Worm (Caenorhabditis elegans) whole organism, L4 larva: ENCODE data around the gene srg-38.

Experiments used
- D1046.2 ChIP-seq: fragments of 200-800 bp; sonication (Bioruptor generic); IDR thresholded peaks from 2 replicates; pipeline ENCODE4 v1.3.6; 2022; ENCODE audit warnings: missing genetic modification characterization, missing compliant biosample characterization
- F37D6.2 ChIP-seq: sonication (generic microtip); optimal IDR thresholded peaks from 2 replicates; lab custom pipeline; 2016; ENCODE audit warnings: mild to moderate bottlenecking, missing genetic modification characterization, missing compliant biosample characterization
- F44E2.7 ChIP-seq: fragments of 200-800 bp; sonication (Bioruptor generic); IDR thresholded peaks from 2 replicates; pipeline ENCODE4 v2.1.2; 2022; ENCODE audit warnings: missing genetic modification characterization, missing compliant biosample characterization
- F49E8.2 ChIP-seq: sonication (generic microtip); optimal IDR thresholded peaks from 2 replicates; lab custom pipeline; 2016; ENCODE audit warnings: missing compliant biosample characterization, mild to moderate bottlenecking, missing genetic modification characterization, borderline replicate concordance
- R02D3.7 ChIP-seq: fragments of 150-350 bp; sonication (generic microtip); optimal IDR thresholded peaks from 3 replicates; lab custom pipeline; 2014; ENCODE audit warnings: missing biosample characterization, missing genetic modification characterization
- T26A8.4 ChIP-seq: fragments of 200-800 bp; sonication (Bioruptor generic); IDR thresholded peaks from 2 replicates; pipeline ENCODE4 v1.3.6; 2022; ENCODE audit warnings: missing genetic modification characterization, missing compliant biosample characterization
- Y5F2A.4 ChIP-seq: fragments of 200-800 bp; sonication (Bioruptor generic); optimal IDR thresholded peaks from 2 replicates; lab custom pipeline; 2018; ENCODE audit warnings: mild to moderate bottlenecking, missing genetic modification characterization, missing compliant biosample characterization
- ZK337.2 ChIP-seq: fragments of 200-800 bp; sonication (Bioruptor generic); IDR thresholded peaks from 2 replicates; pipeline ENCODE4 v1.3.6; 2022; ENCODE audit warnings: missing genetic modification reagents, missing genetic modification characterization, missing compliant biosample characterization
- aha-1 ChIP-seq: fragments of 150-350 bp; peaks from one replicate; lab custom pipeline; 2014; ENCODE audit warnings: missing biosample characterization, missing genetic modification characterization
- ama-1 ChIP-seq: fragments of 150-350 bp; optimal IDR thresholded peaks from 2 replicates; lab custom pipeline; 2014; ENCODE audit warnings: inconsistent platforms, mixed read lengths
- attf-4 ChIP-seq: sonication (generic microtip); optimal IDR thresholded peaks from 3 replicates; lab custom pipeline; 2017; ENCODE audit warnings: missing biosample characterization, missing genetic modification characterization
- ceh-20 ChIP-seq: fragments of 200-800 bp; sonication (Bioruptor generic); IDR thresholded peaks from 2 replicates; pipeline ENCODE4 v1.3.6; 2022; ENCODE audit warnings: missing genetic modification reagents, missing genetic modification characterization, missing compliant biosample characterization
- ceh-28 ChIP-seq: fragments of 150-350 bp; optimal IDR thresholded peaks from 2 replicates; lab custom pipeline; 2014; ENCODE audit warnings: missing biosample characterization, missing genetic modification reagents, missing genetic modification characterization
- ceh-44 ChIP-seq: fragments of 200-800 bp; sonication (Bioruptor generic); IDR thresholded peaks from 2 replicates; pipeline ENCODE4 v1.3.6; 2022; ENCODE audit warnings: missing genetic modification reagents, missing genetic modification characterization, missing compliant biosample characterization
- cey-2 ChIP-seq: sonication (generic microtip); optimal IDR thresholded peaks from 3 replicates; lab custom pipeline; 2017; ENCODE audit warnings: missing genetic modification characterization, mild to moderate bottlenecking, missing compliant biosample characterization, antibody characterized with exemption, borderline replicate concordance; ENCODE audit not compliant: insufficient read depth
- ctbp-1 ChIP-seq: fragments of 200-800 bp; sonication (Bioruptor generic); IDR thresholded peaks from 2 replicates; pipeline ENCODE4 v1.3.6; 2022; ENCODE audit warnings: missing genetic modification reagents, missing genetic modification characterization, missing compliant biosample characterization
- daf-16 ChIP-seq, 3 experiments: sonication (generic microtip); optimal IDR thresholded peaks; 2 replicates each; lab custom pipeline; 2016 to 2017; ENCODE audit warnings: missing genetic modification characterization in 3 of 3, missing genetic modification reagents in 3 of 3, mild to moderate bottlenecking in 2 of 3, missing compliant biosample characterization in 2 of 3, missing biosample characterization in 1 of 3, moderate library complexity in 1 of 3
- dpl-1 ChIP-seq: fragments of 150-350 bp; optimal IDR thresholded peaks from 2 replicates; lab custom pipeline; 2014; ENCODE audit warnings: missing biosample characterization, missing genetic modification reagents, missing genetic modification characterization
- duxl-1 ChIP-seq: sonication (generic microtip); optimal IDR thresholded peaks from 2 replicates; lab custom pipeline; 2016; ENCODE audit warnings: mild to moderate bottlenecking, missing genetic modification characterization, moderate library complexity, missing compliant biosample characterization; ENCODE audit not compliant: poor library complexity
- dve-1 ChIP-seq: sonication (generic microtip); optimal IDR thresholded peaks from 2 replicates; lab custom pipeline; 2017; ENCODE audit warnings: antibody characterized with exemption, mild to moderate bottlenecking, missing genetic modification characterization, missing compliant biosample characterization; ENCODE audit not compliant: insufficient read depth
- egl-27 ChIP-seq: sonication (generic microtip); optimal IDR thresholded peaks from 3 replicates; lab custom pipeline; 2017; ENCODE audit warnings: missing biosample characterization, missing genetic modification reagents, missing genetic modification characterization
- fkh-10 ChIP-seq: fragments of 150-350 bp; optimal IDR thresholded peaks from 2 replicates; lab custom pipeline; 2014; ENCODE audit warnings: missing biosample characterization, missing genetic modification reagents, missing genetic modification characterization
- gei-8 ChIP-seq: fragments of 200-800 bp; sonication (Bioruptor generic); optimal IDR thresholded peaks from 2 replicates; lab custom pipeline; 2018; ENCODE audit warnings: mild to moderate bottlenecking, missing genetic modification characterization, missing compliant biosample characterization
- hlh-11 ChIP-seq: fragments of 200-800 bp; sonication (Bioruptor generic); optimal IDR thresholded peaks from 2 replicates; lab custom pipeline; 2018; ENCODE audit warnings: mild to moderate bottlenecking, missing genetic modification characterization, missing compliant biosample characterization
- hmg-1.1 ChIP-seq: fragments of 200-800 bp; sonication (Bioruptor generic); IDR thresholded peaks from 2 replicates; pipeline ENCODE4 v1.3.6; 2022; ENCODE audit warnings: missing genetic modification reagents, missing genetic modification characterization, missing compliant biosample characterization
- jun-1 ChIP-seq: fragments of 150-350 bp; optimal IDR thresholded peaks from 2 replicates; lab custom pipeline; 2014; ENCODE audit warnings: missing biosample characterization, missing genetic modification reagents, missing genetic modification characterization
- lin-13 ChIP-seq: fragments of 150-350 bp; optimal IDR thresholded peaks from 2 replicates; lab custom pipeline; 2014; ENCODE audit warnings: missing biosample characterization, missing genetic modification reagents, missing genetic modification characterization
- lin-15B ChIP-seq: fragments of 150-350 bp; sonication (generic microtip); optimal IDR thresholded peaks from 3 replicates; lab custom pipeline; 2014; ENCODE audit warnings: missing biosample characterization, missing genetic modification characterization
- lin-38 ChIP-seq: fragments of 200-800 bp; sonication (Bioruptor generic); IDR thresholded peaks from 2 replicates; pipeline ENCODE4 v1.3.6; 2022; ENCODE audit warnings: missing genetic modification reagents, missing genetic modification characterization, missing compliant biosample characterization
- lin-39 ChIP-seq: fragments of 150-350 bp; optimal IDR thresholded peaks from 2 replicates; lab custom pipeline; 2014; ENCODE audit warnings: missing biosample characterization, missing genetic modification reagents, missing genetic modification characterization
- mdt-29 ChIP-seq: fragments of 200-800 bp; sonication (Bioruptor generic); IDR thresholded peaks from 2 replicates; pipeline ENCODE4 v1.3.6; 2022; ENCODE audit warnings: missing genetic modification reagents, missing genetic modification characterization, missing compliant biosample characterization
- mep-1 ChIP-seq: fragments of 150-350 bp; sonication (generic microtip); optimal IDR thresholded peaks from 3 replicates; lab custom pipeline; 2014; ENCODE audit warnings: missing biosample characterization, missing genetic modification characterization
- mxl-3 ChIP-seq: fragments of 200-800 bp; sonication (Bioruptor generic); optimal IDR thresholded peaks from 2 replicates; lab custom pipeline; 2018; ENCODE audit warnings: mild to moderate bottlenecking, missing genetic modification characterization, missing compliant biosample characterization
- nhr-10 ChIP-seq: fragments of 150-350 bp; optimal IDR thresholded peaks from 2 replicates; lab custom pipeline; 2014; ENCODE audit warnings: missing biosample characterization, missing genetic modification characterization
- nhr-111 ChIP-seq: fragments of 200-800 bp; sonication (Bioruptor generic); optimal IDR thresholded peaks from 2 replicates; lab custom pipeline; 2018; ENCODE audit warnings: mild to moderate bottlenecking, missing genetic modification characterization, missing compliant biosample characterization
- nhr-237 ChIP-seq: sonication (generic microtip); optimal IDR thresholded peaks from 2 replicates; lab custom pipeline; 2017; ENCODE audit warnings: missing biosample characterization, missing genetic modification characterization
- php-3 ChIP-seq: fragments of 200-800 bp; sonication (Bioruptor generic); IDR thresholded peaks from 2 replicates; pipeline ENCODE4 v1.3.6; 2022; ENCODE audit warnings: missing genetic modification reagents, missing genetic modification characterization, missing compliant biosample characterization
- rbr-2 ChIP-seq: sonication (generic microtip); optimal IDR thresholded peaks from 2 replicates; lab custom pipeline; 2016; ENCODE audit warnings: missing genotype, missing genetic modification characterization, missing compliant biosample characterization
- sdz-12 ChIP-seq: fragments of 200-800 bp; sonication (Bioruptor generic); optimal IDR thresholded peaks from 2 replicates; lab custom pipeline; 2018; ENCODE audit warnings: mild to moderate bottlenecking, missing genetic modification characterization, missing compliant biosample characterization
- set-16 ChIP-seq: fragments of 200-800 bp; sonication (Bioruptor generic); IDR thresholded peaks from 2 replicates; pipeline ENCODE4 v1.3.6; 2022; ENCODE audit warnings: missing genetic modification reagents, missing genetic modification characterization, missing compliant biosample characterization
- snpc-1.2 ChIP-seq: fragments of 200-800 bp; sonication (Bioruptor generic); IDR thresholded peaks from 2 replicates; pipeline ENCODE4 v1.3.6; 2022; ENCODE audit warnings: missing genetic modification reagents, missing genetic modification characterization, missing compliant biosample characterization
- spr-1 ChIP-seq: sonication (generic microtip); optimal IDR thresholded peaks from 2 replicates; lab custom pipeline; 2016; ENCODE audit warnings: mild to moderate bottlenecking, missing genetic modification characterization, missing compliant biosample characterization
- unc-62 ChIP-seq, 3 experiments: fragments of 150-350 bp in 1 of 3; sonication (generic microtip); optimal IDR thresholded peaks in 2 of 3; peaks in 1 of 3; 1 replicate in 1 of 3; 2 replicates in 2 of 3; lab custom pipeline; 2014 to 2017; ENCODE audit warnings: missing biosample characterization in 3 of 3, missing genetic modification characterization in 3 of 3, missing genetic modification reagents in 3 of 3, missing genotype in 1 of 3
- vab-7 ChIP-seq: fragments of 200-800 bp; sonication (Bioruptor generic); IDR thresholded peaks from 2 replicates; pipeline ENCODE4 v1.3.6; 2022; ENCODE audit warnings: missing genetic modification reagents, missing genetic modification characterization, missing compliant biosample characterization
- zip-2 ChIP-seq: fragments of 150-350 bp; optimal IDR thresholded peaks from 2 replicates; lab custom pipeline; 2014; ENCODE audit warnings: missing biosample characterization, missing genetic modification characterization
- ztf-11 ChIP-seq: fragments of 150-350 bp; optimal IDR thresholded peaks from 2 replicates; lab custom pipeline; 2014; ENCODE audit warnings: missing biosample characterization, missing genetic modification characterization

The srg-38 gene

ce11 chrV:11121247-11121646 is 34.2 kb downstream of the srg-38 start (continued):
- TF ChIP-seq jun-1 (tag; lab: Kevin White, UChicago) (no peak), aha-1 (tag; lab: Kevin White, UChicago) (peak; percentile 37), duxl-1 (tag; lab: Kevin White, UChicago) (no peak), F49E8.2 (no peak), lin-39 (tag; lab: Kevin White, UChicago) (no peak), vab-7 (GFP tag; lab: Robert Waterston, UW) (no peak), F37D6.2 (tag; lab: Kevin White, UChicago) (no peak), ceh-28 (tag; lab: Kevin White, UChicago) (no peak), D1046.2 (GFP tag; lab: Robert Waterston, UW) (no peak), lin-38 (GFP tag; lab: Robert Waterston, UW) (0 out of 2 replicates have a peak, but pooled peaks have one; percentile 7)

ce11 chrV:11119294-11119755 is 36.1 kb downstream of the srg-38 start, which contains the start of gene scb-1:
scb-1 (minus strand) TSS chrV:11119705.
- no peak for TF ChIP-seq dve-1 (tag; lab: Kevin White, UChicago)
- 0 out of 2 replicates have a peak, but pooled peaks have one; percentile 5 for TF ChIP-seq lin-38 (GFP tag; lab: Robert Waterston, UW)
- no peak for TF ChIP-seq fkh-10 (GFP tag; lab: Kevin White, UChicago)
- TF ChIP-seq ZK337.2 (GFP tag; lab: Robert Waterston, UW): no peak
- no peak for TF ChIP-seq F44E2.7 (GFP tag; lab: Robert Waterston, UW)
- TF ChIP-seq ceh-28 (tag; lab: Kevin White, UChicago): no peak
- no peak for TF ChIP-seq unc-62 (GFP tag; optimal IDR thresholded peaks at IDR 0.05 in 1 of 2; lab: Kevin White, UChicago)
- TF ChIP-seq unc-62 (tag; optimal IDR thresholded peaks at IDR 0.05; lab: Kevin White, UChicago): no peak
- TF ChIP-seq aha-1 (tag; lab: Kevin White, UChicago): peak; percentile 52
- TF ChIP-seq mdt-29 (GFP tag; lab: Robert Waterston, UW): 0 out of 2 replicates have a peak, but pooled peaks have one; percentile 20
- TF ChIP-seq duxl-1 (tag; lab: Kevin White, UChicago): no peak
- no peak for TF ChIP-seq sdz-12 (GFP tag; lab: Kevin White, UChicago)
- peak; percentile 1 for TF ChIP-seq rbr-2 (tag; lab: Kevin White, UChicago)
- TF ChIP-seq ama-1 (lab: Kevin White, UChicago): no peak
- TF ChIP-seq nhr-237 (tag; lab: Kevin White, UChicago): no peak
- peak; percentile 34 for TF ChIP-seq zip-2 (tag; lab: Kevin White, UChicago)
- no peak for TF ChIP-seq F49E8.2
- no peak for TF ChIP-seq Y5F2A.4 (GFP tag; lab: Kevin White, UChicago)
- TF ChIP-seq mep-1 (tag; lab: Kevin White, UChicago): peak; percentile 0
- peak; percentile 30; the same call in 1 of the 2 replicates for TF ChIP-seq T26A8.4
- no peak for TF ChIP-seq cey-2 (tag; lab: Kevin White, UChicago)
- no peak for TF ChIP-seq ceh-20 (GFP tag; lab: Robert Waterston, UW)
- no peak for TF ChIP-seq lin-13
- TF ChIP-seq ceh-44 (GFP tag; lab: Robert Waterston, UW): no peak
- TF ChIP-seq nhr-111 (GFP tag; lab: Kevin White, UChicago): peak; percentile 38
- 0 out of 2 replicates have a peak, but pooled peaks have one; percentile 28 for TF ChIP-seq ctbp-1 (GFP tag; lab: Robert Waterston, UW)
- TF ChIP-seq mxl-3: no peak
- no peak for TF ChIP-seq nhr-10 (tag; lab: Kevin White, UChicago)
- no peak for TF ChIP-seq attf-4
- no peak for TF ChIP-seq egl-27
- TF ChIP-seq hlh-11 (tag; lab: Kevin White, UChicago): no peak
- no peak for TF ChIP-seq R02D3.7 (tag; lab: Kevin White, UChicago)
- TF ChIP-seq spr-1: no peak
- no peak for TF ChIP-seq php-3 (GFP tag; lab: Robert Waterston, UW)
- no peak for TF ChIP-seq snpc-1.2 (GFP tag; lab: Robert Waterston, UW)
- TF ChIP-seq daf-16 (GFP tag; optimal IDR thresholded peaks at IDR 0.05; lab: Kevin White, UChicago): no peak
- TF ChIP-seq daf-16 (tag; optimal IDR thresholded peaks at IDR 0.05; lab: Kevin White, UChicago): no peak
- TF ChIP-seq ztf-11 (tag; lab: Kevin White, UChicago): no peak
- no peak for TF ChIP-seq lin-15B (tag; lab: Kevin White, UChicago)
- TF ChIP-seq set-16: no peak
- no peak for TF ChIP-seq gei-8 (GFP tag; lab: Kevin White, UChicago)
- TF ChIP-seq dpl-1 (GFP tag; lab: Kevin White, UChicago): no peak
- no peak for TF ChIP-seq hmg-1.1 (GFP tag; lab: Robert Waterston, UW)
